Worm (Caenorhabditis elegans): ENCODE measurements around the gene B0410.3.

- TF ChIP-seq ceh-16 (tag; optimal IDR thresholded peaks at IDR 0.05): no peak
- no peak for TF ChIP-seq eor-1 (tag; optimal IDR thresholded peaks at IDR 0.05)
- TF ChIP-seq lin-15B (tag; optimal IDR thresholded peaks at IDR 0.05): no peak
- TF ChIP-seq nfya-1 (tag; optimal IDR thresholded peaks at IDR 0.05; ENCODE audit: insufficient read depth): no peak
Measured at ce11 chrX:2907296-2907873, 16.1 kb upstream of the B0410.3 start.
